Fruit fly (Drosophila melanogaster): Measurements from ENCODE around the gene Hr39.

The Hr39 gene

DNA sequence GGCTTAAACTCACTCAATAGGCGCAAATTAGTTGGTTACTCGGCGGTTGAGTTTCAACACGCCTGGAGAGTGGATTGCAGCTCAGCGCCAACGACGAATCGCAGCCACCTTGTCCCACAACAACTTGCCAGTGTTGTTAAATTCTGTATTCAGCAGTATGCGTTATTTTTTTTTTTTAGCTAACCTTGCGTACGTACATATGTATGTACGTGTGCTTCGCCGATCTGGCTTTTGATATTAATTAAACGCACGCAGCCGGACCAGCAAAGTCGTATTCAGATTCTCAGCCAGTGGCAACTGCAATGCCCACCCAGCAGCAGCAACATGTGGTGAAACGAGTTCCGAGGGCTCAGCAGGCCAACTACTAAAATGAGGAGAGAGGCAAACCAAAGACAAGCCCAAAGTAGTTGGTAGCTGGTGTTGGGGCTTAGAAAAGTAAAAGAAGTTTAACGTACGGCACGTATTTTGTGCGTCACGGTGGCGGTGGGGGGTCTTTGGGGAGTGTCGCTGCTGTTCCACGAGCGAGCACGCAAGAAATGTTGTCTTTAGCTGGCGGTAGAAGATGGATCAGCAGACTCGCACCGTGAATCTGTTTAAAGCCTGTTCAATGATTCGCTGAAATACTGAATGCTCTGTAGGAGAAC is 8.2 kb downstream of the Hr39 start:
- TF ChIP-seq psq (optimal IDR thresholded peaks at IDR 0.05) = no peak
- peak in 1 of 2 experiments; percentile 35 for TF ChIP-seq EcR (GFP tag; optimal IDR thresholded peaks at IDR 0.05)

DNA sequence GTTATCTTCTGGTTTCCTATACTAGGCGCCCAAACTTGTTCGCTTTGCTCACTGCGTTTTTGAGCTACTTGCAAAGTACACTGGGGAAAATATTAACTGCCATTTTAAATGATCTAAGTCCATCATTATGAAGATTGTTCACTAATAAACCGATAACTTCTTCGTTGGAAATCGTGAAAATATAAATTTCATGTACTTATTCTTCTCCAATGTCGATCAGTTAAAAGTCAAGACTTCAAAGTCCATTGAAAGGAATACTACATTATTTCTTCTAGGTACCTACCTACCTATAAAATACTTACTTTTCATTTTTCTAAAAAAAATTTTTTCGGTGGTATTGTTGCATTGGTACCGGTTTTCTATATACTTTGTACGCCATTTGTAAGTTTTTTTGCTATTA is 9.6 kb downstream of the Hr39 start:
- TF ChIP-seq usp (GFP tag; optimal IDR thresholded peaks at IDR 0.05) (no peak), pan (optimal IDR thresholded peaks at IDR 0.05) (no peak), CG8478 (optimal IDR thresholded peaks at IDR 0.05) (no peak)

DNA sequence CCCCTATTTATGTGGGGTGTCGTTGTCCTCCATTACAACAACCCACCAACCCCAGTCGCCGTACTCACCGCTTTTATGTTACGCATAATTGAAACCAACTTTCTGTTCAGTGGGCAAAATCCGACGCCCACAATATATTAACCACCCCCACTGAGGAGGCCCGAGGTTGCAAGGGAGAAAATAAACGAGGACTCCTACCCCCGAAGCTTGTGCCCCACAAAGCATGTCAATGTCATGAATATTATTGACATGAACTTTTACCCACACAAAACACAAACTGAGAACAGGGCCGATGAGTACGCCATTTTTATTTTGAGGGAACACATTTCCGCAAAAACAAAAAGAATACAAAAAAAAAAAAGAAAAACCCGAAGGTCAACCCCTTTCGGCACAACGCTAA is 10.9 kb downstream of the Hr39 start:
- TF ChIP-seq CG8478 (optimal IDR thresholded peaks at IDR 0.05) (no peak), usp (GFP tag; optimal IDR thresholded peaks at IDR 0.05) (no peak)

DNA sequence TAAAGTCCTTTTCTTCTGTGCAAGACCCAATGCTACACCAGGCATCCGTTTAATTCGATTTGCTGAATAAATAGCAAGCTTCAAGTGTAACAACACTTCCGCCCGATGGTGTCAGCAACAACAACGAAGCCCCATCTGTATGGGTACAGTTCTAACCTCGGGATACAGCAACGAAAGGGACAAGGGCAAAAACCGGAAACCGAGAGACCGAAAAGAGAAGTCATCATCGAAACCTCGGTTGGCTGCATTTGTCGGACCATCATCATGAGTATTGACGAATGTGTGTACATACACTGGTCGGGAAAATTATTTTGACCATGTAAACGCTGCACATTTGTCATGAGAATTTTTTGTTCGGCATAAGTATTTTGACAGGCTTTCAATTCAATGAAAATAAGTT is 11.8 kb downstream of the Hr39 start:
- TF ChIP-seq psq (optimal IDR thresholded peaks at IDR 0.05) = no peak
- no peak for TF ChIP-seq pan (optimal IDR thresholded peaks at IDR 0.05)
- TF ChIP-seq EcR (GFP tag; optimal IDR thresholded peaks at IDR 0.05) = no peak
- TF ChIP-seq usp (GFP tag; optimal IDR thresholded peaks at IDR 0.05) = no peak
- TF ChIP-seq Dll (optimal IDR thresholded peaks at IDR 0.05) = no peak
- TF ChIP-seq CG8478 (optimal IDR thresholded peaks at IDR 0.05) = no peak

DNA sequence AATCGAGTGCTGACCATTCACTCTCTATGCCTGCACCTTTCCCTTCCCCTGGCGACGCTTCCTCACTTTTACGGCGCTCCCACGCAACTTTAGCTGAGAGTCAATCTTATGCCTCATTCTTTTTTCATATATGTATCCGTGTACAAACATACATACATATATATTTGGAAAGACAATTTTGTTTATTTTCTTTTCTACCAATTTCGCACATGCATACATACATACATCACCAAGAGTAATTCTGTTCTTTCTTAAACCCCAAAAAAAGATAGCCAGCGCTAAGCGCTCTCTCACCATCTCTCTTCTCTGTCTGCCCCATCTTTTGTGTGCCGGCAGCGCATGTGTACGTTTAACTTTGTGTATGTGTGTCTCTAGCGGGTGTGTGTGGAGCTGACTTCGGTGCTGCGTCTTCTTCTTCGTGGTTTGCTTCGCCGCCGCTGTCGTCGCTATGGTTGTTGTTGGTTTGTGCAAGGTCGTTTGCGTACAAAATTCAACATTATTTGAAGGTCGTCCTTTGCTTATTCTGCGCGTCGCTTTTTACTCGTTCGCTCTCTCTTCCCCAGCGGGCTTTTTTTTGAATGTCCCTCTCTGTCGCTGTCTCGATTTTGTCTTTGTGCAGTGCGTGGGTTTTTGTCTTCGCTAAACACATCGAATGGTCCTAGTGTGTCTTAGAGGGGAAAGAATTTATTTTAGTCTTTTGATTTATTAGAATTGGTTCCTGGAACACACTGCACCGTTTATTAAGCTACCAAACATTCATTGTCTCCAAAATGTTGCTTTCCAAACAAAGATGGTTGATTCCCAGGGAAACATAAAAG is 13.7 kb downstream of the Hr39 start:
- TF ChIP-seq EcR (GFP tag; optimal IDR thresholded peaks at IDR 0.05) (peak; percentile 33 to 79), pan (optimal IDR thresholded peaks at IDR 0.05) (no peak)

DNA sequence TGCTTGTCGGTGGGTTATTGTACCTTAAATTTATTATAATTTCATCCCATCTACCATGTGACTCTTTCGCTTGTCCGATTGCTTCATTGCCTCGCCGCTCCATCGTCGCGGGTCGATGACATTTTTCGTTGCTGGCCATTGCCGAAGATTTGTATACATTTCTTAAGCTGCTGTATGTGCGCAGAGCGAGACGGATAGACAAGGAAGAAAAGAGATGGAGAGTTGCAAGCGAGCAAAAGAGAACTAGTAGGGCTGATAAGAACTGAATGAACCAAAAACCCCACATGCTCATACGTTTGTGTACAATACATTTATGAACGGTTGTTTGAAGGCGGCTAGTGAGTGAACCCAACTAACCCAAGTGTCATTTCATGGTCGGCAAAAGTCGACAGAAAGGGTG is 14.7 kb downstream of the Hr39 start:
- no peak for TF ChIP-seq pan (optimal IDR thresholded peaks at IDR 0.05)
- TF ChIP-seq EcR (GFP tag; optimal IDR thresholded peaks at IDR 0.05) = peak; percentile 44 to 83

DNA sequence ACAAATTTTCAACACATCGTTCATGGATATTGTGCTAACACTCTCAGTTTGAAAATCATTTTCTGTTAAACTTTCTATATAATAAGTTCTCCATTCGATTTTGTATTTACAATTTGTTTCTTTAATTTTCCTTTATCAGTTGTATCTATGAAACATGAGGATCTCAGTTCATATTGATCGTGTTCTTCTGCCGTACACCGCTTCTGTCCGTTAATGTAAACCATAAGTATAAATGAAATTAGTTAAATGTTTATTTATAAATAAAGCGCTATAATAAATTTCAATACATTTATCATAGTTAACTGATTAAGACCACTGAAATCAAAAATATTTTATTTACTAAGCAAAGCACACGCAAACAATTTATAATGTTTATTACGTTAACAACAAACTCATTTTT is 22.0 kb downstream of the Hr39 start:
- TF ChIP-seq Dll (optimal IDR thresholded peaks at IDR 0.05) = no peak
- TF ChIP-seq EcR (GFP tag; optimal IDR thresholded peaks at IDR 0.05) = no peak
- no peak for TF ChIP-seq psq (optimal IDR thresholded peaks at IDR 0.05)
- TF ChIP-seq CG8478 (optimal IDR thresholded peaks at IDR 0.05) = no peak
- no peak for TF ChIP-seq pan (optimal IDR thresholded peaks at IDR 0.05)
- TF ChIP-seq usp (GFP tag; optimal IDR thresholded peaks at IDR 0.05) = no peak

DNA sequence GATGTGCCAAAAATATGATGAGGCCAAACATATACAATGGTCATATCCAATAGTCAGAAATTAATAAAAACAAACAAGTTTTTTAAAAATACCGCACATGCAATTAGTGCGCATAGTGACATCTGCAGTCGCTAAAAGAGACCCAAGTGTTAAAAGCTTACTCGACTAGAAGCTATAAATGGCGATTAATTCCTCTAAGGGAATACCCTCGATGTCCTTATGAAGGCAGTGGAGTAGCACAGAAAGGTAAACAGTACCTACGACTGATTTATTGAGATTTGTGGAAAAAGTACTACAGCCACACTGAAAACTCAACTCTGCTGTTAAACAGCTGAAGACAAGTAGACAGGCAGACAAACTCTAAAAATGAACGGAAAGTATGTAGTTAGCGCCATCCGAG is 23.8 kb downstream of the Hr39 start:
- no peak for TF ChIP-seq usp (GFP tag; optimal IDR thresholded peaks at IDR 0.05)
- TF ChIP-seq psq (optimal IDR thresholded peaks at IDR 0.05) = no peak
- no peak for TF ChIP-seq pan (optimal IDR thresholded peaks at IDR 0.05)
- no peak for TF ChIP-seq Dll (optimal IDR thresholded peaks at IDR 0.05)
- no peak for TF ChIP-seq EcR (GFP tag; optimal IDR thresholded peaks at IDR 0.05)
- TF ChIP-seq CG8478 (optimal IDR thresholded peaks at IDR 0.05) = no peak

DNA sequence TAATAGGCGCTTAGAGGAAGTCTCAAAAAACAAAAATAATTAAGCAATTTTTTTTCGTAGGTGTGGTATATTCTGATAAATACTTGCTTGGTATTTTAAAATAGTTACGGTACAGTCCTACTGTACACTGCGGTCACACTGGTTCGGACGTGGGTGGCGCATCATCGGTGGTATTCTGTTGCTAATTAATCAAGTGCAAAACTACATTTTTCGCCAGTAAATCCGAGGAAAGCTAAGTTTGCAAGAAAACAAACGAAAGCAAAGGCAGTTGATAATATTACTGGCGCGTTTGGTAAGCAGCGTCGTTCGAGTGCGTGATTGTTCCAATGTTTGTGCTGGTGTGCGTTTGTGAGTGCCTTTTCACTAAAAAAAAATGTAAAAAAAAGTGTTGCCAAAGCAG is 25.8 kb downstream of the Hr39 start, which contains the start of gene CG8671:
Gene CG8671 (plus strand): TSS at position 125 of the 400 bp plus-strand sequence.
- TF ChIP-seq CG8478 (optimal IDR thresholded peaks at IDR 0.05) = no peak
- TF ChIP-seq psq (optimal IDR thresholded peaks at IDR 0.05) = no peak

DNA sequence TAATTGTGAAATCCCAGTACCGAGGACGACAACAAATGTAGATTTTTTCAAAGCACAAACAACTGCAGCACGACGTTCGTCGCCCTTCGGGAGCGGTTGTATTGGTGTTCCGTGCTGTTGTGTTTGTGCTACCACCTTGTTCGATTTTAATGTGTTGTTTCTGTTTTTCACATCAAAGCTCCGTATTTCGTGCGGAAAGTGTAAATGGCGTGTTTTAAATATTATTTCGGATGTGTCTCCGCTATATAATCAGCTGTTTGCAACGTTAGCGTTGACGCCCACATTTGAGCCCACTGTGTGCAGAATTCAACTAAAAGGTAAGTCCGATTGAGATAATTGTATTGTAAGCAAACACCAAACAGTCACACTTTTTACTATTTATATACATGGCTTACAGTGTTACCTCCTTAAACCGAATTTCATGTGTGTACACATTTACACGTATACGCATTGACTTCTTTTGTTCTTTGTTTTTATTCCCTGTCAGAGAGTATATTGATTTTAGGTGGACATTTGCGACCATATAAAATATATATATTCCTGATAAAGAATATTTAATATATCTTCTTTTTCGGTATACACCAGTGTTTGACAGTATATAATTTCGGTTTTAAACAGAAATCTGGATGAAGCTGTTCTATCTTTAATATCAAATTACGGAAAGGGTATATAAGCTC is 26.6 kb downstream of the Hr39 start:
- no peak for TF ChIP-seq Dll (optimal IDR thresholded peaks at IDR 0.05)
- no peak for TF ChIP-seq pan (optimal IDR thresholded peaks at IDR 0.05)
- TF ChIP-seq EcR (GFP tag; optimal IDR thresholded peaks at IDR 0.05) = no peak
- TF ChIP-seq usp (GFP tag; optimal IDR thresholded peaks at IDR 0.05) = no peak
- TF ChIP-seq CG8478 (optimal IDR thresholded peaks at IDR 0.05) = no peak
- TF ChIP-seq psq (optimal IDR thresholded peaks at IDR 0.05) = no peak

DNA sequence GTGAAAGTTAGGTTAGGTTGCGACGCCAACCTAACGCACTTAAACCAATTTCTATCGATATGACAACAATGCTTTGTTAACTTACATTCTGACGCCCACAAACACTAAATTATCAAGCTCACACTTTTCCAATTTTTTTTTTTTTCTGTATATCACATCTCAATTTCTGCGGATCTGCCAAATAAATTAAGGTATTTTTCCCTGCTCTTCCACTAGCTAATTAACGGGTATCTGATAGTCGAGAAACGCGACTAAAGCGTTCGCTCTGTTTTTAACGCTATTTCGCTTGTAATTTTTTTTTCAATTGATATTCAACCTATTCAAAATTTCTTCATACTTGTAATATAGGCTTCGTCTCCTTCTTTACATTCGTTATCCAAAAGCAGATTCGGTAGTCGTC is 29.2 kb downstream of the Hr39 start:
- TF ChIP-seq CG8478 (optimal IDR thresholded peaks at IDR 0.05) (no peak), psq (optimal IDR thresholded peaks at IDR 0.05) (no peak), pan (optimal IDR thresholded peaks at IDR 0.05) (no peak), EcR (GFP tag; optimal IDR thresholded peaks at IDR 0.05) (no peak), Dll (optimal IDR thresholded peaks at IDR 0.05) (no peak), usp (GFP tag; optimal IDR thresholded peaks at IDR 0.05) (no peak)

DNA sequence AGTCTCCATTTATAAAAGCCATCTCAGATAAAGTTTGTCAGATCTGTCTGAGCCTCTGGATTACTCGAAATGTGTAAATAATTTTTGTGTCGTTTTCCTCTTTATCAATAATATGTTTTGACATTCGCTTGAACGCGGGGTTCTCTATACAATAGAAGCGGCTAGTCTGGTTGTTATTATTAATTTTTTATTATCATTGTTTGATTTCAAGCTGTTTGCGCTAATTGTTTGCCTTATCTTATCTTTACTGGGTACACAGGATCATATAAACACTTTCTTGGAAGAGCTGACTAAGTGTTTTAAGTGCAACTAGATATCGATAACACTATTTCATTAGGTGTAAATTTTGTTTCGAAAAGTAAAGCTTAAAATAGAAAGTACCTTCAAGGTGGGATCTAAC is 31.1 kb downstream of the Hr39 start:
- TF ChIP-seq usp (GFP tag; optimal IDR thresholded peaks at IDR 0.05) (no peak), CG8478 (optimal IDR thresholded peaks at IDR 0.05) (no peak), psq (optimal IDR thresholded peaks at IDR 0.05) (no peak), EcR (GFP tag; optimal IDR thresholded peaks at IDR 0.05) (no peak)

DNA sequence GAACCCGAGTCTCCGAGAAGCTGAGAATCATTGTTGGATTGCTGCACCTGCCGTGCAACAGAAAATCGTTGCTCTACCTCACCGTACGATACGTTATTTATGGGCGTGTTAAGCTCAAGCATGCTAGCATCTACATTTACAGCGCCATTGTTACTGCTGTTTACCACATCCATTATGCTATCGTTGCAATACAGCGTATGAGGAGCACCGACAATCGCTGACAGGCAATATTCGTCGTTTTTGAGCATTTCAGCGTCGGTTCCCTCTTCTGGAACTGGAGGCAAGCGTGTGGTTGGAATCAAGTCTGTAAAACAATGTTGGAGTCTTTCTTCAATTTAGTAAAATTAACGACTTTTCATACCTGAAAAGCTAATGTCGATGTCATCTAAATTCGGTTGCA is 52.1 kb downstream of the Hr39 start:
- no peak for TF ChIP-seq psq (optimal IDR thresholded peaks at IDR 0.05)
- no peak for TF ChIP-seq Dll (optimal IDR thresholded peaks at IDR 0.05)
- no peak for TF ChIP-seq pan (optimal IDR thresholded peaks at IDR 0.05)
- TF ChIP-seq usp (GFP tag; optimal IDR thresholded peaks at IDR 0.05) = no peak
- TF ChIP-seq CG8478 (optimal IDR thresholded peaks at IDR 0.05) = no peak
- no peak for TF ChIP-seq EcR (GFP tag; optimal IDR thresholded peaks at IDR 0.05)

Measured in whole organism.